Fruit fly (Drosophila melanogaster) S2 (cell line): Measurements from ENCODE around the gene Zip89B.

Experiments
- CG8478 ChIP-seq: fragments of >200 bp; optimal IDR thresholded peaks from 2 replicates; lab custom pipeline; 2018
- CTCF ChIP-seq, 2 experiments: fragments of >200 bp; optimal IDR thresholded peaks; 2 replicates each; lab custom pipeline; 2018

dm6 chr3R:16327549-16327948 lies 22.0 kb downstream of the Zip89B start, which contains the start of gene CG17930:
- TF ChIP-seq CG8478 (no peak), CTCF (optimal IDR thresholded peaks at IDR 0.05; lab: Kevin White, UChicago) (no peak)
